Worm (Caenorhabditis elegans): ENCODE data around the gene clec-225.
"Not testable (repeated sequence)": the region's sequence is repeated elsewhere in the genome, so short reads cannot be mapped to it uniquely, and the experiment has no call there.

ce11 chrV:13134786-13135185 is at the start of gene clec-225:
- not testable (repeated sequence) for TF ChIP-seq hlh-17 (GFP tag; optimal IDR thresholded peaks at IDR 0.05; ENCODE audit: borderline replicate concordance); C34B4.2 (tag; optimal IDR thresholded peaks at IDR 0.05); sup-37 (GFP tag; optimal IDR thresholded peaks at IDR 0.05); rnt-1 (tag; optimal IDR thresholded peaks at IDR 0.05); ceh-82 (tag; optimal IDR thresholded peaks at IDR 0.05); jun-1 (tag; optimal IDR thresholded peaks at IDR 0.05); egl-27 (tag; optimal IDR thresholded peaks at IDR 0.05); lin-14 (GFP tag; optimal IDR thresholded peaks at IDR 0.05); ceh-88 (GFP tag; IDR thresholded peaks at IDR 0.05); ama-1 (optimal IDR thresholded peaks at IDR 0.05); unc-130 (tag; optimal IDR thresholded peaks at IDR 0.05); xbp-1 (tag; optimal IDR thresholded peaks at IDR 0.05); aly-2 (tag; optimal IDR thresholded peaks at IDR 0.05); nhr-20 (tag; optimal IDR thresholded peaks at IDR 0.05)
